Worm (Caenorhabditis elegans) whole organism, L1 larva: ENCODE data around the gene pgam-5.

Source experiments
- C04F5.9 ChIP-seq: sonication (generic microtip); optimal IDR thresholded peaks from 2 replicates; lab custom pipeline; 2016; ENCODE audit warnings: missing genetic modification characterization, missing compliant biosample characterization
- aha-1 ChIP-seq: fragments of 150-350 bp; optimal IDR thresholded peaks from 2 replicates; lab custom pipeline; 2014; ENCODE audit warnings: missing biosample characterization, missing genetic modification characterization
- aly-2 ChIP-seq: fragments of 150-350 bp; optimal IDR thresholded peaks from 2 replicates; lab custom pipeline; 2014; ENCODE audit warnings: missing biosample characterization, missing genetic modification characterization
- efl-3 ChIP-seq: fragments of 200-800 bp; sonication (Bioruptor generic); optimal IDR thresholded peaks from 2 replicates; lab custom pipeline; 2018; ENCODE audit warnings: mild to moderate bottlenecking, missing genetic modification characterization, missing compliant biosample characterization
- egl-27 ChIP-seq, 2 experiments: fragments of 150-350 bp in 1 of 2; sonication (generic microtip); optimal IDR thresholded peaks; 3 replicates each; lab custom pipeline; 2017 to 2018; ENCODE audit warnings: missing biosample characterization in 2 of 2, missing genetic modification characterization in 2 of 2, missing genetic modification reagents in 2 of 2
- elt-3 ChIP-seq, 6 experiments: fragments of 150-350 bp in 1 of 6; sonication (generic microtip); optimal IDR thresholded peaks; 2 replicates each; lab custom pipeline; 2017 to 2018; ENCODE audit warnings: missing biosample characterization in 6 of 6, missing genetic modification characterization in 6 of 6, inconsistent platforms in 1 of 6
- fos-1 ChIP-seq: fragments of 150-350 bp; optimal IDR thresholded peaks from 2 replicates; lab custom pipeline; 2014; ENCODE audit warnings: missing biosample characterization, missing genetic modification characterization
- hpl-2 ChIP-seq: fragments of 150-350 bp; optimal IDR thresholded peaks from 2 replicates; lab custom pipeline; 2014; ENCODE audit warnings: missing biosample characterization, missing genetic modification reagents, missing genetic modification characterization
- nhr-28 ChIP-seq: fragments of 150-350 bp; optimal IDR thresholded peaks from 2 replicates; lab custom pipeline; 2014; ENCODE audit warnings: missing biosample characterization, missing genetic modification characterization
- tlp-1 ChIP-seq: fragments of 150-350 bp; optimal IDR thresholded peaks from 2 replicates; lab custom pipeline; 2014; ENCODE audit warnings: missing biosample characterization, missing genetic modification characterization
- unc-86 ChIP-seq: sonication (generic microtip); optimal IDR thresholded peaks from 2 replicates; lab custom pipeline; 2016; ENCODE audit warnings: missing genetic modification characterization, missing compliant biosample characterization
- ztf-11 ChIP-seq, 2 experiments: sonication (generic microtip); optimal IDR thresholded peaks; 2 replicates each; lab custom pipeline; 2016 to 2017; ENCODE audit warnings: missing genetic modification characterization in 2 of 2, missing biosample characterization in 1 of 2, missing compliant biosample characterization in 1 of 2

DNA sequence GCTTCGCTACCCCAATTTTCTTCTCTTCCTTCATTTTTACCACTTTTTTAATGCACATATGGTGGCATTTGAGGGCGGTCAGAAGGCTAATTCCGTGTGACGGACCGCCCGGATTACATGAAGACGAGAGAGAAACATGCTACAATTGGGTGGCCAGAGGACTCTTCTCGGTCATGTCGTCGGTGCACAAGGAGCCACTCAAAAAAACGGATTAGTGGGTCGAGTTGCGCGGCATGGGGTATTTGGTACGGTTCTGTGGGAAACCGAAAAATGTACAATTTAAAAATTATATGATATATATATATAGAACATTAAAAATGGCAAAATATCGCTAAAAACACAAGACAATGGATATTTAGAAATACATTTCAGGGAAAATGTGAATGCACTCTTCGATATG lies 27.7 kb downstream of the pgam-5 start:
- no peak for TF ChIP-seq fos-1 (tag; lab: Kevin White, UChicago)
- TF ChIP-seq C04F5.9 (tag; lab: Kevin White, UChicago) = no peak
- TF ChIP-seq nhr-28 (tag; lab: Kevin White, UChicago) = no peak
- no peak for TF ChIP-seq efl-3
- no peak for TF ChIP-seq aha-1 (tag; lab: Kevin White, UChicago)
- no peak for TF ChIP-seq hpl-2 (GFP tag; lab: Kevin White, UChicago)
- no peak for TF ChIP-seq egl-27 (tag; optimal IDR thresholded peaks at IDR 0.05; lab: Kevin White, UChicago)
- no peak for TF ChIP-seq ztf-11 (tag; optimal IDR thresholded peaks at IDR 0.05; lab: Kevin White, UChicago)
- TF ChIP-seq unc-86 (tag; lab: Kevin White, UChicago) = no peak
- no peak for TF ChIP-seq tlp-1 (tag; lab: Kevin White, UChicago)
- no peak for TF ChIP-seq aly-2 (tag; lab: Kevin White, UChicago)
- TF ChIP-seq elt-3 (tag; optimal IDR thresholded peaks at IDR 0.05; lab: Kevin White, UChicago) = no peak
